Fruit fly (Drosophila melanogaster): ENCODE measurements around the gene Orct.

Orct gene

dm6 chr3R:24264414-24265363 lies 11.4 kb upstream of the Orct start (continued):
- TF ChIP-seq zen (tag; optimal IDR thresholded peaks at IDR 0.05) (no peak), CG31441 (GFP tag; IDR thresholded peaks at IDR 0.05) (no peak), Optix (GFP tag; IDR thresholded peaks at IDR 0.05) (no peak), Deaf1 (tag; optimal IDR thresholded peaks at IDR 0.05) (no peak), grn (GFP tag; optimal IDR thresholded peaks at IDR 0.05) (peak; percentile 34), H15 (GFP tag; IDR thresholded peaks at IDR 0.05) (no peak), MTF-1 (GFP tag; optimal IDR thresholded peaks at IDR 0.05; ENCODE audit: borderline replicate concordance) (no peak), Camta (GFP tag; optimal IDR thresholded peaks at IDR 0.05) (no peak), nerfin-1 (tag; optimal IDR thresholded peaks at IDR 0.05) (no peak), row (GFP tag; IDR thresholded peaks at IDR 0.05) (no peak), CG8478 (optimal IDR thresholded peaks at IDR 0.05) (no peak), Max (GFP tag; optimal IDR thresholded peaks at IDR 0.05) (no peak), yki (optimal IDR thresholded peaks at IDR 0.05) (no peak), scrt (GFP tag; optimal IDR thresholded peaks at IDR 0.05) (peak; percentile 96), Sox100B (GFP tag; optimal IDR thresholded peaks at IDR 0.05) (peak; percentile 4), CG13287 (GFP tag; IDR thresholded peaks at IDR 0.05; ENCODE audit: partially characterized antibody) (peak; percentile 6; the same call in 1 of the 2 replicates), CG10147 (GFP tag; optimal IDR thresholded peaks at IDR 0.05) (no peak), h (optimal IDR thresholded peaks at IDR 0.05) (no peak), wdn (GFP tag; IDR thresholded peaks at IDR 0.05) (no peak), CG8089 (GFP tag; optimal IDR thresholded peaks at IDR 0.05) (no peak), ERR (GFP tag; optimal IDR thresholded peaks at IDR 0.05) (no peak), CrebB (tag; optimal IDR thresholded peaks at IDR 0.05) (no peak), unc-4 (GFP tag; IDR thresholded peaks at IDR 0.05; ENCODE audit: partially characterized antibody) (peak; percentile 40; the same call in 1 of the 2 replicates), CG15514 (GFP tag; optimal IDR thresholded peaks at IDR 0.05) (no peak), ham (GFP tag; IDR thresholded peaks at IDR 0.05) (no peak), CG18476 (GFP tag; optimal IDR thresholded peaks at IDR 0.05) (no peak), CG17359 (tag; optimal IDR thresholded peaks at IDR 0.05) (no peak), CG42726 (GFP tag; IDR thresholded peaks at IDR 0.05; ENCODE audit: partially characterized antibody) (peak; percentile 68; the same call in 1 of the 2 replicates), CG9727 (GFP tag; optimal IDR thresholded peaks at IDR 0.05) (no peak), Hsf (GFP tag; optimal IDR thresholded peaks at IDR 0.05) (no peak), Asciz (GFP tag; optimal IDR thresholded peaks at IDR 0.05) (no peak), hb (GFP tag; IDR thresholded peaks at IDR 0.05; ENCODE audit: partially characterized antibody) (no peak), ken (GFP tag; IDR thresholded peaks at IDR 0.05) (no peak), vvl (GFP tag; IDR thresholded peaks at IDR 0.05) (0 out of 2 replicates have a peak, but pooled peaks have one; percentile 1), CG10431 (GFP tag; optimal IDR thresholded peaks at IDR 0.05) (no peak), Atf3 (GFP tag; optimal IDR thresholded peaks at IDR 0.05) (no peak), sens (GFP tag) (peak; percentile 66), chinmo (GFP tag; IDR thresholded peaks at IDR 0.05; ENCODE audit: partially characterized antibody) (0 out of 4 replicates have a peak, but pooled peaks have one; percentile 16), D (optimal IDR thresholded peaks at IDR 0.05) (no peak), D (GFP tag; optimal IDR thresholded peaks at IDR 0.05) (no peak), CG7963 (GFP tag; IDR thresholded peaks at IDR 0.05; ENCODE audit: partially characterized antibody) (no peak), CG13624 (GFP tag; optimal IDR thresholded peaks at IDR 0.05) (no peak), psq (GFP tag; optimal IDR thresholded peaks at IDR 0.05) (no peak), CG2199 (GFP tag; IDR thresholded peaks at IDR 0.05) (no peak), CG18011 (GFP tag; optimal IDR thresholded peaks at IDR 0.05) (no peak), Scr (GFP tag; IDR thresholded peaks at IDR 0.05; ENCODE audit: partially characterized antibody) (peak; percentile 48; the same call in 1 of the 2 replicates), CG5180 (GFP tag; optimal IDR thresholded peaks at IDR 0.05) (peak; percentile 45), CG10654 (GFP tag; optimal IDR thresholded peaks at IDR 0.05) (no peak), cad (GFP tag; optimal IDR thresholded peaks at IDR 0.05) (no peak)
